Worm (Caenorhabditis elegans) whole organism, early embryonic: ENCODE measurements around the gene lgc-14.

ENCODE experiments used
- F13C5.2 ChIP-seq: sonication (generic microtip); optimal IDR thresholded peaks from 2 replicates; lab custom pipeline; 2017; ENCODE audit warnings: mild to moderate bottlenecking, missing genetic modification characterization, inconsistent platforms, missing compliant biosample characterization
- ama-1 ChIP-seq: fragments of 150-350 bp; optimal IDR thresholded peaks from 2 replicates; lab custom pipeline; 2014
- ets-7 ChIP-seq: sonication (generic microtip); optimal IDR thresholded peaks from 2 replicates; lab custom pipeline; 2016; ENCODE audit warnings: missing genotype, missing genetic modification characterization, missing compliant biosample characterization
- flt-1 ChIP-seq: fragments of 200-800 bp; sonication (Bioruptor generic); IDR thresholded peaks from 2 replicates; pipeline ENCODE4 v1.3.6; 2022; ENCODE audit warnings: missing genetic modification characterization, missing compliant biosample characterization
- hmg-4 ChIP-seq: fragments of 200-800 bp; sonication (Bioruptor generic); optimal IDR thresholded peaks from 2 replicates; lab custom pipeline; 2018; ENCODE audit warnings: mild to moderate bottlenecking, missing genetic modification characterization, missing compliant biosample characterization
- tbx-11 ChIP-seq: fragments of 200-800 bp; sonication (Bioruptor generic); IDR thresholded peaks from 2 replicates; pipeline ENCODE4 v1.3.6; 2022; ENCODE audit warnings: missing genetic modification characterization, missing compliant biosample characterization

DNA sequence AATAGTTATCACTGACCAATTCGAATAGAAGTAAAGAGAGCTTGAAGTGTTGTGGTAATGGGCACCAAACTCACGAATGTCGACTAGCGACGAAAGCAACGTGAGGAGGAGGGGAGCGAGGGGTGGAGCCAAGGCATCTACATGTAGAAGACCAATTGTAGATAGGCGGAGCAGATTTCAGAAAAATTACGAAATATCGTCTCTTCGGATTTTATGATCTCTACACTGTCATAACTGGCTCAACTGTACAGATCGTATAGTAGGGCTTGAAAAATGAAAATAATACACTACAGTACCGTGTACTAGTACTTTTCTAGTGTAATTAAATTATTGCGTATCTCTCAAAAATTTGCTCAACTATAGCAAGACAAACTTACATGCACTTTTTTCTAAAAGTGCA is 18.3 kb upstream of the lgc-14 start, which contains the start of gene W03G11.4:
- no peak for TF ChIP-seq ets-7 (tag; lab: Kevin White, UChicago)
- no peak for TF ChIP-seq ama-1
- TF ChIP-seq F13C5.2 (tag; lab: Kevin White, UChicago), result no peak
- no peak for TF ChIP-seq hmg-4 (GFP tag; lab: Kevin White, UChicago)
- TF ChIP-seq tbx-11 (GFP tag; lab: Robert Waterston, UW), result no peak
- TF ChIP-seq flt-1, result no peak
